Worm (Caenorhabditis elegans) whole organism, young adult: ENCODE results near the gene F47B10.3.

Experiments used
- B0035.1 ChIP-seq: sonication (generic microtip); optimal IDR thresholded peaks from 2 replicates; lab custom pipeline; 2016; ENCODE audit warnings: missing genetic modification characterization, mild to moderate bottlenecking, missing compliant biosample characterization, missing genotype, missing genetic modification reagents
- B0336.3 ChIP-seq: fragments of 200-800 bp; sonication (Bioruptor generic); IDR thresholded peaks from 2 replicates; pipeline ENCODE4 v1.3.6; 2022; ENCODE audit warnings: missing genetic modification characterization, missing compliant biosample characterization
- F10E7.11 ChIP-seq: sonication (generic microtip); optimal IDR thresholded peaks from 2 replicates; lab custom pipeline; 2017; ENCODE audit warnings: mild to moderate bottlenecking, missing genetic modification characterization, moderate library complexity, missing compliant biosample characterization
- F55B11.4 ChIP-seq: sonication (generic microtip); optimal IDR thresholded peaks from 2 replicates; lab custom pipeline; 2016; ENCODE audit warnings: missing compliant biosample characterization, missing genetic modification characterization, borderline replicate concordance; ENCODE audit not compliant: insufficient read depth
- Y56A3A.18 ChIP-seq: fragments of 200-800 bp; sonication (Bioruptor generic); IDR thresholded peaks from 2 replicates; pipeline ENCODE4 v1.3.6; 2022; ENCODE audit warnings: missing genetic modification reagents, missing genetic modification characterization, missing compliant biosample characterization
- ama-1 ChIP-seq, 3 experiments: fragments of 150-350 bp in 1 of 3; sonication (generic microtip) in 2 of 3; optimal IDR thresholded peaks; 2 replicates each; lab custom pipeline; 2014 to 2018; ENCODE audit warnings: missing biosample characterization in 2 of 3, missing genetic modification characterization in 2 of 3, missing genetic modification reagents in 2 of 3
- ceh-58 ChIP-seq: fragments of 200-800 bp; sonication (Bioruptor generic); IDR thresholded peaks from 2 replicates; pipeline ENCODE4 v1.3.6; 2022; ENCODE audit warnings: missing genetic modification characterization, missing compliant biosample characterization
- dpl-1 ChIP-seq: fragments of 150-350 bp; optimal IDR thresholded peaks from 2 replicates; lab custom pipeline; 2014; ENCODE audit warnings: missing biosample characterization, missing genetic modification reagents, missing genetic modification characterization
- egrh-3 ChIP-seq: fragments of 200-800 bp; sonication (Bioruptor generic); IDR thresholded peaks from 2 replicates; pipeline ENCODE4 v1.3.6; 2022; ENCODE audit warnings: missing genetic modification reagents, missing genetic modification characterization, missing compliant biosample characterization
- hmg-20 ChIP-seq: fragments of 200-800 bp; sonication (Bioruptor generic); IDR thresholded peaks from 2 replicates; pipeline ENCODE4 v1.3.6; 2022; ENCODE audit warnings: missing genetic modification reagents, missing genetic modification characterization, missing compliant biosample characterization
- let-607 ChIP-seq, 2 experiments: fragments of 200-800 bp in 1 of 2; sonication (Bioruptor generic) in 1 of 2; sonication (generic microtip) in 1 of 2; optimal IDR thresholded peaks; 2 replicates each; lab custom pipeline; 2016 to 2018; ENCODE audit warnings: mild to moderate bottlenecking in 2 of 2, missing compliant biosample characterization in 2 of 2, missing genetic modification characterization in 2 of 2, moderate library complexity in 2 of 2, missing genotype in 1 of 2
- lir-1 ChIP-seq: fragments of 200-800 bp; sonication (Bioruptor generic); conservative IDR thresholded peaks from 2 replicates; pipeline ENCODE4 v1.3.6; 2022; ENCODE audit warnings: missing genetic modification reagents, missing genetic modification characterization, missing compliant biosample characterization
- madf-10 ChIP-seq: sonication (generic microtip); optimal IDR thresholded peaks from 2 replicates; lab custom pipeline; 2016; ENCODE audit warnings: mild to moderate bottlenecking, missing genetic modification characterization, missing compliant biosample characterization
- mcd-1 ChIP-seq: fragments of 200-800 bp; sonication (Bioruptor generic); IDR thresholded peaks from 2 replicates; pipeline ENCODE4 v1.3.6; 2022; ENCODE audit warnings: missing genetic modification reagents, missing genetic modification characterization, missing compliant biosample characterization
- mel-28 ChIP-seq: sonication (generic microtip); optimal IDR thresholded peaks from 2 replicates; lab custom pipeline; 2016; ENCODE audit warnings: borderline replicate concordance, mild to moderate bottlenecking, missing genetic modification characterization, missing compliant biosample characterization
- mes-4 ChIP-seq: sonication (generic microtip); optimal IDR thresholded peaks from 2 replicates; lab custom pipeline; 2016; ENCODE audit warnings: missing genotype, missing genetic modification characterization, missing compliant biosample characterization
- mxl-1 ChIP-seq: sonication (generic microtip); optimal IDR thresholded peaks from 2 replicates; lab custom pipeline; 2016; ENCODE audit warnings: missing genetic modification characterization, missing compliant biosample characterization
- nhr-80 ChIP-seq: sonication (generic microtip); optimal IDR thresholded peaks from 2 replicates; lab custom pipeline; 2016; ENCODE audit warnings: missing genetic modification characterization, missing compliant biosample characterization
- pbrm-1 ChIP-seq: fragments of 200-800 bp; sonication (Bioruptor generic); IDR thresholded peaks from 2 replicates; pipeline ENCODE4 v1.3.6; 2022; ENCODE audit warnings: missing genetic modification reagents, missing genetic modification characterization, missing compliant biosample characterization
- pha-4 ChIP-seq: fragments of 150-350 bp; sonication (generic microtip); optimal IDR thresholded peaks from 2 replicates; lab custom pipeline; 2014; ENCODE audit warnings: missing biosample characterization, missing genetic modification reagents, missing genetic modification characterization
- rec-8 ChIP-seq, 2 experiments: sonication (generic microtip); optimal IDR thresholded peaks; 2 replicates each; lab custom pipeline; 2016; ENCODE audit warnings: mild to moderate bottlenecking in 2 of 2, missing genetic modification characterization in 2 of 2, missing genetic modification reagents in 2 of 2, missing genotype in 2 of 2, missing biosample characterization in 1 of 2, missing compliant biosample characterization in 1 of 2, moderate library complexity in 1 of 2
- snpc-3.4 ChIP-seq: sonication (generic microtip); optimal IDR thresholded peaks from 2 replicates; lab custom pipeline; 2017; ENCODE audit warnings: missing genetic modification characterization, mild to moderate bottlenecking, missing compliant biosample characterization, antibody characterized with exemption, moderate library complexity, missing genotype, missing genetic modification reagents
- snpc-4 ChIP-seq, 5 experiments: fragments of 150-350 bp in 1 of 5; sonication (generic microtip) in 4 of 5; optimal IDR thresholded peaks; 2 replicates each; lab custom pipeline; 2014 to 2018; ENCODE audit warnings: missing genetic modification characterization in 5 of 5, missing biosample characterization in 3 of 5, antibody characterized with exemption in 2 of 5, mild to moderate bottlenecking in 2 of 5, missing compliant biosample characterization in 2 of 5, missing genotype in 2 of 5, moderate library complexity in 2 of 5, missing genetic modification reagents in 1 of 5
- somi-1 ChIP-seq: fragments of 200-800 bp; sonication (Bioruptor generic); optimal IDR thresholded peaks from 2 replicates; lab custom pipeline; 2018; ENCODE audit warnings: mild to moderate bottlenecking, missing genetic modification characterization, missing compliant biosample characterization
- sptf-2 ChIP-seq: fragments of 200-800 bp; sonication (Bioruptor generic); optimal IDR thresholded peaks from 2 replicates; lab custom pipeline; 2018; ENCODE audit warnings: mild to moderate bottlenecking, missing genetic modification characterization, missing compliant biosample characterization
- unc-130 ChIP-seq: sonication (generic microtip); optimal IDR thresholded peaks from 2 replicates; lab custom pipeline; 2016; ENCODE audit warnings: missing genetic modification reagents, missing genetic modification characterization, missing compliant biosample characterization
- zfh-2 ChIP-seq: fragments of 200-800 bp; sonication (Bioruptor generic); conservative IDR thresholded peaks from 2 replicates; pipeline ENCODE4 v1.3.6; 2022; ENCODE audit warnings: missing genetic modification reagents, missing genetic modification characterization, missing compliant biosample characterization
- zim-3 ChIP-seq: sonication (generic microtip); optimal IDR thresholded peaks from 2 replicates; lab custom pipeline; 2017; ENCODE audit warnings: mild to moderate bottlenecking, missing genetic modification characterization, moderate library complexity, missing compliant biosample characterization
- ztf-26 ChIP-seq: sonication (generic microtip); optimal IDR thresholded peaks from 2 replicates; lab custom pipeline; 2017; ENCODE audit warnings: missing genetic modification characterization, missing compliant biosample characterization
- ztf-3 ChIP-seq: fragments of 200-800 bp; sonication (Bioruptor generic); optimal IDR thresholded peaks from 2 replicates; lab custom pipeline; 2018; ENCODE audit warnings: mild to moderate bottlenecking, missing genetic modification characterization, missing compliant biosample characterization

Gene F47B10.3

ce11 chrX:10901766-10902165 lies 9.8 kb downstream of the F47B10.3 start:
- TF ChIP-seq nhr-80 (tag; lab: Kevin White, UChicago) (peak; percentile 84), snpc-3.4 (tag; lab: Kevin White, UChicago) (no peak)

- TF ChIP-seq ama-1 (optimal IDR thresholded peaks at IDR 0.05; lab: Kevin White, UChicago) (no peak), ama-1 (GFP tag; optimal IDR thresholded peaks at IDR 0.05; lab: Kevin White, UChicago) (no peak), mxl-1 (tag; lab: Kevin White, UChicago) (no peak), mel-28 (tag; lab: Kevin White, UChicago) (no peak), mes-4 (no peak), egrh-3 (GFP tag; lab: Robert Waterston, UW) (no peak), somi-1 (GFP tag; lab: Kevin White, UChicago) (no peak), F55B11.4 (tag; lab: Kevin White, UChicago) (no peak), B0336.3 (GFP tag; lab: Robert Waterston, UW) (no peak), zim-3 (no peak), F10E7.11 (tag; lab: Kevin White, UChicago) (no peak), pbrm-1 (GFP tag; lab: Robert Waterston, UW) (no peak), lir-1 (GFP tag; lab: Robert Waterston, UW) (no peak), madf-10 (tag; lab: Kevin White, UChicago) (no peak), hmg-20 (GFP tag; lab: Robert Waterston, UW) (no peak), snpc-4 (GFP tag; optimal IDR thresholded peaks at IDR 0.05; lab: Kevin White, UChicago) (no peak), snpc-4 (tag; optimal IDR thresholded peaks at IDR 0.05; lab: Kevin White, UChicago) (no peak), unc-130 (GFP tag; lab: Kevin White, UChicago) (no peak)
- TF ChIP-seq, all 124 proteins: peak for 0
These were observed 10.8 kb downstream of the F47B10.3 start, which contains the start of gene acbp-3 for ce11 chrX:10902723-10903322. Gene acbp-3, plus strand, starts transcription at chrX:10903272.

ce11 chrX:10903416-10903815 lies 11.4 kb downstream of the F47B10.3 start:
- TF ChIP-seq Y56A3A.18 (GFP tag; lab: Robert Waterston, UW): no peak
- TF ChIP-seq ztf-26 (tag; lab: Kevin White, UChicago): peak; percentile 10
- peak; percentile 5 for TF ChIP-seq nhr-80 (tag; lab: Kevin White, UChicago)

- TF ChIP-seq nhr-80 (tag; lab: Kevin White, UChicago): no peak
- TF ChIP-seq pha-4: no peak
- no peak for TF ChIP-seq zfh-2 (GFP tag; lab: Robert Waterston, UW)
- no peak for TF ChIP-seq rec-8 (tag; optimal IDR thresholded peaks at IDR 0.05; lab: Kevin White, UChicago)
- TF ChIP-seq B0035.1 (tag; lab: Kevin White, UChicago): no peak
- no peak for TF ChIP-seq mcd-1 (GFP tag; lab: Robert Waterston, UW)
- no peak for TF ChIP-seq ceh-58 (GFP tag; lab: Robert Waterston, UW)
- no peak for TF ChIP-seq let-607 (tag; optimal IDR thresholded peaks at IDR 0.05; lab: Kevin White, UChicago)
- TF ChIP-seq dpl-1: no peak
- no peak for TF ChIP-seq sptf-2 (GFP tag; lab: Kevin White, UChicago)
- no peak for TF ChIP-seq ztf-3 (GFP tag; lab: Kevin White, UChicago)
- no peak for TF ChIP-seq mel-28 (tag; lab: Kevin White, UChicago)
- TF ChIP-seq ama-1 (optimal IDR thresholded peaks at IDR 0.05; lab: Kevin White, UChicago): no peak
- no peak for TF ChIP-seq ama-1 (GFP tag; optimal IDR thresholded peaks at IDR 0.05; lab: Kevin White, UChicago)
These were observed 15.4 kb downstream of the F47B10.3 start for ce11 chrX:10907418-10907817.
